Worm (Caenorhabditis elegans) whole organism, L1 larva: Measurements from ENCODE around the gene Y75B8A.28.

Experiments used
- alr-1 ChIP-seq: fragments of 200-800 bp; sonication (Bioruptor generic); optimal IDR thresholded peaks from 2 replicates; lab custom pipeline; 2018; ENCODE audit warnings: borderline replicate concordance, mild to moderate bottlenecking, missing genetic modification characterization, missing compliant biosample characterization
- blmp-1 ChIP-seq: fragments of 150-350 bp; optimal IDR thresholded peaks from 2 replicates; lab custom pipeline; 2014; ENCODE audit warnings: missing biosample characterization, missing genetic modification characterization
- ceh-82 ChIP-seq, 3 experiments: fragments of 150-350 bp in 1 of 3; sonication (generic microtip) in 2 of 3; optimal IDR thresholded peaks; 2 replicates each; lab custom pipeline; 2014 to 2017; ENCODE audit warnings: missing biosample characterization in 3 of 3, missing genetic modification characterization in 3 of 3
- dpl-1 ChIP-seq, 3 experiments: fragments of 150-350 bp in 2 of 3; sonication (generic microtip) in 1 of 3; optimal IDR thresholded peaks; 2 replicates each; lab custom pipeline; 2014 to 2017; ENCODE audit warnings: missing biosample characterization in 3 of 3, missing genetic modification characterization in 3 of 3, missing genetic modification reagents in 3 of 3
- egl-27 ChIP-seq, 2 experiments: fragments of 150-350 bp in 1 of 2; sonication (generic microtip); optimal IDR thresholded peaks; 3 replicates each; lab custom pipeline; 2017 to 2018; ENCODE audit warnings: missing biosample characterization in 2 of 2, missing genetic modification characterization in 2 of 2, missing genetic modification reagents in 2 of 2
- lin-13 ChIP-seq: fragments of 150-350 bp; optimal IDR thresholded peaks from 2 replicates; lab custom pipeline; 2014; ENCODE audit warnings: missing biosample characterization, missing genetic modification reagents, missing genetic modification characterization
- mdl-1 ChIP-seq, 2 experiments: fragments of 150-350 bp; optimal IDR thresholded peaks; 2 replicates each; lab custom pipeline; 2014 to 2017; ENCODE audit warnings: missing biosample characterization in 2 of 2, missing genetic modification characterization in 2 of 2, inconsistent platforms in 1 of 2
- nhr-11 ChIP-seq: fragments of 150-350 bp; optimal IDR thresholded peaks from 2 replicates; lab custom pipeline; 2014; ENCODE audit warnings: missing biosample characterization, missing genetic modification characterization
- nhr-28 ChIP-seq: fragments of 150-350 bp; optimal IDR thresholded peaks from 2 replicates; lab custom pipeline; 2014; ENCODE audit warnings: missing biosample characterization, missing genetic modification characterization
- pag-3 ChIP-seq: sonication (generic microtip); optimal IDR thresholded peaks from 2 replicates; lab custom pipeline; 2017; ENCODE audit warnings: missing genetic modification characterization, mild to moderate bottlenecking, missing compliant biosample characterization, antibody characterized with exemption, borderline replicate concordance; ENCODE audit not compliant: insufficient read depth
- skn-1 ChIP-seq: fragments of 150-350 bp; optimal IDR thresholded peaks from 2 replicates; lab custom pipeline; 2014; ENCODE audit warnings: missing biosample characterization, missing genetic modification characterization
- snpc-4 ChIP-seq: fragments of 150-350 bp; optimal IDR thresholded peaks from 2 replicates; lab custom pipeline; 2014; ENCODE audit warnings: missing biosample characterization, missing genetic modification characterization
- tbx-2 ChIP-seq: sonication (generic microtip); optimal IDR thresholded peaks from 2 replicates; lab custom pipeline; 2016; ENCODE audit warnings: missing genetic modification characterization, missing compliant biosample characterization
- ztf-4 ChIP-seq: fragments of 150-350 bp; optimal IDR thresholded peaks from 2 replicates; lab custom pipeline; 2014; ENCODE audit warnings: missing biosample characterization, missing genetic modification characterization

DNA sequence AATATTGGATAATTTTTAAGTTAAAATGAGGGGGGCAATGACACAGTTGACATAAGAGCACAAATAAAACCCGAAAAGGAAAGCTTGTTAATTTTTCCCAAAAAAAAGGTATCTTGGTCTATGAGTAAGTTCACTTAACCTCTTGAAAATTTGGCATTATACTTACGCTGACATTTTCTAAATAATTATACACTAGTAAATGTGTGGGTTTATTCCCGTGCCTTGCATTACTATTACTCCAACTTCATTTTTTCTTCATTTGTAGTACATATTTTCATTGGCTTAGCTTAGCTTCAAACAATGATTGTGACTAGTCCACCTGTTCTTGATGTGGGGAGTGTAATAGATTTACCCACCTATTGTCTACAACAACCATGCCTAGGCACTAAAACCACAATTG is 40.4 kb downstream of the Y75B8A.28 start, which contains the start of gene Y75B8A.34:
- no peak for TF ChIP-seq nhr-28
- TF ChIP-seq ztf-4: no peak
- TF ChIP-seq blmp-1: no peak
- TF ChIP-seq skn-1: no peak
- no peak for TF ChIP-seq alr-1 (tag; lab: Kevin White, UChicago)
- TF ChIP-seq dpl-1 (GFP tag; optimal IDR thresholded peaks at IDR 0.05; lab: Kevin White, UChicago): no peak
- no peak for TF ChIP-seq pag-3 (tag; lab: Kevin White, UChicago)
- TF ChIP-seq lin-13 (GFP tag; lab: Kevin White, UChicago): no peak
- TF ChIP-seq nhr-11 (tag; lab: Kevin White, UChicago): no peak
- no peak for TF ChIP-seq tbx-2
- TF ChIP-seq snpc-4: no peak
- TF ChIP-seq ceh-82 (tag; optimal IDR thresholded peaks at IDR 0.05; lab: Kevin White, UChicago): no peak
- TF ChIP-seq mdl-1 (tag; optimal IDR thresholded peaks at IDR 0.05; lab: Kevin White, UChicago): no peak
- no peak for TF ChIP-seq egl-27 (tag; optimal IDR thresholded peaks at IDR 0.05; lab: Kevin White, UChicago)
